Fruit fly (Drosophila melanogaster): ENCODE results near the gene mRpL21.

DNA sequence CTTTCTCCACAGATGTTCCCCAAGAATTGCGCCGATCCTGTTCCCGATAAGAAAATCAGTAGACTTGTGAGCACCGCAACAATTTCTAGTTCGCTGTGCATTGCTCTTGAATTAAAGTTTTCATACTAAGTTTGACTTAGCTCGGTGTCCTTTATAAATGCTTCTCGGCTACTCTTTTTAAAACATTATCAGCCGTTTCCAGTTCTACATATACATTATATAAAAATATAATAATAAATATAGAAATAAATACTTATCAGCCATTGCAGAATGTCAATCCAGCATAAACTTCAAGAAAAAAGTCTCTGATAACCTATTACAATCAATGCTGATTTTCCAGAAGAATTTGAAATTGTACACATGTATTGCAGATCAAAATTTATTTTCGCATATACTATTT, 15.7 kb upstream of the mRpL21 start, which contains the start of gene CG14088:
- TF ChIP-seq prd (optimal IDR thresholded peaks at IDR 0.05), result no peak
- no peak for TF ChIP-seq prd (GFP tag; IDR thresholded peaks at IDR 0.05)
- no peak for TF ChIP-seq trem (tag; optimal IDR thresholded peaks at IDR 0.05)
- no peak for TF ChIP-seq B-H2 (GFP tag; optimal IDR thresholded peaks at IDR 0.05)
- no peak for TF ChIP-seq nerfin-2 (GFP tag; IDR thresholded peaks at IDR 0.05; ENCODE audit: partially characterized antibody)
